Worm (Caenorhabditis elegans) whole organism, L1 larva: Measurements from ENCODE around the gene nas-12.

Source experiments
- C04F5.9 ChIP-seq: sonication (generic microtip); optimal IDR thresholded peaks from 2 replicates; lab custom pipeline; 2016; ENCODE audit warnings: missing genetic modification characterization, missing compliant biosample characterization
- C16A3.4 ChIP-seq: fragments of 150-350 bp; optimal IDR thresholded peaks from 2 replicates; lab custom pipeline; 2014; ENCODE audit warnings: missing biosample characterization, missing genetic modification characterization
- Y116A8C.19 ChIP-seq: sonication (generic microtip); optimal IDR thresholded peaks from 2 replicates; lab custom pipeline; 2016; ENCODE audit warnings: missing compliant biosample characterization, missing genetic modification characterization, borderline replicate concordance
- aly-2 ChIP-seq: fragments of 150-350 bp; optimal IDR thresholded peaks from 2 replicates; lab custom pipeline; 2014; ENCODE audit warnings: missing biosample characterization, missing genetic modification characterization
- ama-1 ChIP-seq: fragments of 150-350 bp; optimal IDR thresholded peaks from 2 replicates; lab custom pipeline; 2014
- ceh-63 ChIP-seq: fragments of 200-800 bp; sonication (Bioruptor generic); optimal IDR thresholded peaks from 2 replicates; lab custom pipeline; 2018; ENCODE audit warnings: mild to moderate bottlenecking, missing genetic modification characterization, missing compliant biosample characterization
- ceh-82 ChIP-seq, 3 experiments: fragments of 150-350 bp in 1 of 3; sonication (generic microtip) in 2 of 3; optimal IDR thresholded peaks; 2 replicates each; lab custom pipeline; 2014 to 2017; ENCODE audit warnings: missing biosample characterization in 3 of 3, missing genetic modification characterization in 3 of 3
- ceh-88 ChIP-seq: fragments of 200-800 bp; sonication (Bioruptor generic); IDR thresholded peaks from 2 replicates; pipeline ENCODE4 v1.3.6; 2022; ENCODE audit warnings: missing genetic modification characterization, missing compliant biosample characterization
- ces-1 ChIP-seq: fragments of 150-350 bp; optimal IDR thresholded peaks from 2 replicates; lab custom pipeline; 2014; ENCODE audit warnings: missing biosample characterization, missing genetic modification reagents, missing genetic modification characterization
- dpl-1 ChIP-seq, 3 experiments: fragments of 150-350 bp in 2 of 3; sonication (generic microtip) in 1 of 3; optimal IDR thresholded peaks; 2 replicates each; lab custom pipeline; 2014 to 2017; ENCODE audit warnings: missing biosample characterization in 3 of 3, missing genetic modification characterization in 3 of 3, missing genetic modification reagents in 3 of 3
- dsc-1 ChIP-seq: sonication (generic microtip); optimal IDR thresholded peaks from 2 replicates; lab custom pipeline; 2016; ENCODE audit warnings: mild to moderate bottlenecking, missing genetic modification characterization, missing compliant biosample characterization
- efl-1 ChIP-seq, 4 experiments: fragments of 150-350 bp; optimal IDR thresholded peaks in 3 of 4; peaks in 1 of 4; 1 replicate in 1 of 4; 2 replicates in 3 of 4; lab custom pipeline; 2014; ENCODE audit warnings: missing biosample characterization in 2 of 4, missing genetic modification characterization in 2 of 4, missing genetic modification reagents in 2 of 4
- efl-3 ChIP-seq: fragments of 200-800 bp; sonication (Bioruptor generic); optimal IDR thresholded peaks from 2 replicates; lab custom pipeline; 2018; ENCODE audit warnings: mild to moderate bottlenecking, missing genetic modification characterization, missing compliant biosample characterization
- elt-2 ChIP-seq: sonication (generic microtip); optimal IDR thresholded peaks from 2 replicates; lab custom pipeline; 2016; ENCODE audit warnings: missing genetic modification characterization, mild to moderate bottlenecking, inconsistent platforms, missing compliant biosample characterization, missing genetic modification reagents
- elt-3 ChIP-seq, 6 experiments: fragments of 150-350 bp in 1 of 6; sonication (generic microtip); optimal IDR thresholded peaks; 2 replicates each; lab custom pipeline; 2017 to 2018; ENCODE audit warnings: missing biosample characterization in 6 of 6, missing genetic modification characterization in 6 of 6, inconsistent platforms in 1 of 6
- ets-5 ChIP-seq: fragments of 200-800 bp; sonication (Bioruptor generic); IDR thresholded peaks from 2 replicates; pipeline ENCODE4 v1.3.6; 2022; ENCODE audit warnings: missing genetic modification characterization, missing compliant biosample characterization
- fkh-4 ChIP-seq: sonication (generic microtip); optimal IDR thresholded peaks from 2 replicates; lab custom pipeline; 2016; ENCODE audit warnings: missing compliant biosample characterization, missing genetic modification characterization, borderline replicate concordance
- fkh-8 ChIP-seq: sonication (generic microtip); optimal IDR thresholded peaks from 2 replicates; lab custom pipeline; 2016; ENCODE audit warnings: mild to moderate bottlenecking, missing genetic modification characterization, missing compliant biosample characterization
- grh-1 ChIP-seq: fragments of 200-800 bp; sonication (Bioruptor generic); IDR thresholded peaks from 2 replicates; pipeline ENCODE4 v1.3.6; 2022; ENCODE audit warnings: missing genetic modification reagents, missing genetic modification characterization, missing compliant biosample characterization
- hlh-17 ChIP-seq: fragments of 200-800 bp; sonication (Bioruptor generic); optimal IDR thresholded peaks from 2 replicates; lab custom pipeline; 2018; ENCODE audit warnings: missing genetic modification characterization, mild to moderate bottlenecking, missing compliant biosample characterization, moderate library complexity, borderline replicate concordance
- hlh-4 ChIP-seq: sonication (generic microtip); optimal IDR thresholded peaks from 2 replicates; lab custom pipeline; 2016; ENCODE audit warnings: mild to moderate bottlenecking, missing genetic modification characterization, missing compliant biosample characterization
- hpl-2 ChIP-seq: fragments of 150-350 bp; optimal IDR thresholded peaks from 2 replicates; lab custom pipeline; 2014; ENCODE audit warnings: missing biosample characterization, missing genetic modification reagents, missing genetic modification characterization
- jun-1 ChIP-seq: fragments of 150-350 bp; optimal IDR thresholded peaks from 2 replicates; lab custom pipeline; 2014; ENCODE audit warnings: missing biosample characterization, missing genetic modification reagents, missing genetic modification characterization
- lin-13 ChIP-seq: fragments of 150-350 bp; optimal IDR thresholded peaks from 2 replicates; lab custom pipeline; 2014; ENCODE audit warnings: missing biosample characterization, missing genetic modification reagents, missing genetic modification characterization
- lin-14 ChIP-seq: fragments of 200-800 bp; sonication (Bioruptor generic); optimal IDR thresholded peaks from 2 replicates; lab custom pipeline; 2018; ENCODE audit warnings: mild to moderate bottlenecking, missing genetic modification characterization, moderate library complexity, missing compliant biosample characterization
- lin-35 ChIP-seq, 2 experiments: fragments of 150-350 bp; optimal IDR thresholded peaks; 2 replicates each; lab custom pipeline; 2014; ENCODE audit warnings: missing biosample characterization in 2 of 2, missing genetic modification characterization in 2 of 2, missing genetic modification reagents in 2 of 2
- lsy-2 ChIP-seq, 2 experiments: fragments of 150-350 bp; optimal IDR thresholded peaks; 2 replicates each; lab custom pipeline; 2014; ENCODE audit warnings: missing biosample characterization in 2 of 2, missing genetic modification characterization in 2 of 2
- mab-9 ChIP-seq: fragments of 200-800 bp; sonication (Bioruptor generic); IDR thresholded peaks from 2 replicates; pipeline ENCODE4 v1.3.6; 2022; ENCODE audit warnings: missing genetic modification reagents, missing genetic modification characterization, missing compliant biosample characterization
- mef-2 ChIP-seq: fragments of 150-350 bp; optimal IDR thresholded peaks from 2 replicates; lab custom pipeline; 2014; ENCODE audit warnings: missing biosample characterization, missing genetic modification characterization
- mep-1 ChIP-seq: fragments of 150-350 bp; optimal IDR thresholded peaks from 2 replicates; lab custom pipeline; 2014; ENCODE audit warnings: missing biosample characterization, missing genetic modification characterization
- nhr-11 ChIP-seq: fragments of 150-350 bp; optimal IDR thresholded peaks from 2 replicates; lab custom pipeline; 2014; ENCODE audit warnings: missing biosample characterization, missing genetic modification characterization
- nhr-19 ChIP-seq: fragments of 200-800 bp; sonication (Bioruptor generic); conservative IDR thresholded peaks from 2 replicates; pipeline ENCODE4 v1.3.6; 2022; ENCODE audit warnings: missing genetic modification characterization, missing compliant biosample characterization
- nhr-71 ChIP-seq: sonication (generic microtip); optimal IDR thresholded peaks from 2 replicates; lab custom pipeline; 2016; ENCODE audit warnings: mild to moderate bottlenecking, missing genetic modification characterization, moderate library complexity, missing compliant biosample characterization
- nhr-76 ChIP-seq: sonication (generic microtip); optimal IDR thresholded peaks from 2 replicates; lab custom pipeline; 2017; ENCODE audit warnings: missing biosample characterization, missing genetic modification characterization
- nhr-77 ChIP-seq: fragments of 150-350 bp; optimal IDR thresholded peaks from 2 replicates; lab custom pipeline; 2014; ENCODE audit warnings: missing biosample characterization, missing genetic modification characterization
- nhr-84 ChIP-seq: sonication (generic microtip); optimal IDR thresholded peaks from 2 replicates; lab custom pipeline; 2017; ENCODE audit warnings: missing biosample characterization, missing genetic modification characterization
- nhr-85 ChIP-seq: sonication (generic microtip); peaks from one replicate; lab custom pipeline; 2016; ENCODE audit warnings: missing genetic modification characterization, inconsistent platforms, missing compliant biosample characterization
- pag-3 ChIP-seq: sonication (generic microtip); optimal IDR thresholded peaks from 2 replicates; lab custom pipeline; 2017; ENCODE audit warnings: missing genetic modification characterization, mild to moderate bottlenecking, missing compliant biosample characterization, antibody characterized with exemption, borderline replicate concordance; ENCODE audit not compliant: insufficient read depth
- pax-3 ChIP-seq: fragments of 200-800 bp; sonication (Bioruptor generic); optimal IDR thresholded peaks from 2 replicates; lab custom pipeline; 2018; ENCODE audit warnings: mild to moderate bottlenecking, missing genetic modification characterization, moderate library complexity, missing compliant biosample characterization
- pqm-1 ChIP-seq: sonication (generic microtip); optimal IDR thresholded peaks from 3 replicates; lab custom pipeline; 2017; ENCODE audit warnings: missing biosample characterization, missing genetic modification characterization
- sptf-1 ChIP-seq: fragments of 150-350 bp; optimal IDR thresholded peaks from 2 replicates; lab custom pipeline; 2014; ENCODE audit warnings: missing biosample characterization, missing genetic modification characterization
- tbx-2 ChIP-seq: sonication (generic microtip); optimal IDR thresholded peaks from 2 replicates; lab custom pipeline; 2016; ENCODE audit warnings: missing genetic modification characterization, missing compliant biosample characterization
- unc-30 ChIP-seq: sonication (generic microtip); optimal IDR thresholded peaks from 2 replicates; lab custom pipeline; 2017; ENCODE audit warnings: missing biosample characterization, missing genetic modification characterization
- unc-86 ChIP-seq: sonication (generic microtip); optimal IDR thresholded peaks from 2 replicates; lab custom pipeline; 2016; ENCODE audit warnings: missing genetic modification characterization, missing compliant biosample characterization
- unc-98 ChIP-seq: fragments of 200-800 bp; sonication (Bioruptor generic); IDR thresholded peaks from 2 replicates; pipeline ENCODE4 v1.3.6; 2022; ENCODE audit warnings: missing genetic modification characterization, missing compliant biosample characterization
- xbp-1 ChIP-seq: sonication (generic microtip); optimal IDR thresholded peaks from 2 replicates; lab custom pipeline; 2016; ENCODE audit warnings: missing genetic modification characterization, missing compliant biosample characterization
- zip-4 ChIP-seq: fragments of 200-800 bp; sonication (Bioruptor generic); optimal IDR thresholded peaks from 2 replicates; lab custom pipeline; 2018; ENCODE audit warnings: mild to moderate bottlenecking, missing genetic modification characterization, moderate library complexity, missing compliant biosample characterization

The nas-12 gene

ce11 chrIV:10250577-10251075 lies 26.8 kb downstream of the nas-12 start, which contains the start of gene daf-14 (continued):
- TF ChIP-seq nhr-19 (peak; percentile 49), mep-1 (tag; lab: Kevin White, UChicago) (peak; percentile 22), hlh-4 (tag; lab: Kevin White, UChicago) (no peak)

ce11 chrIV:10251261-10251660 lies 27.4 kb downstream of the nas-12 start:
- peak; percentile 50 for TF ChIP-seq nhr-85 (tag; lab: Kevin White, UChicago)
- peak; percentile 85 for TF ChIP-seq nhr-71 (tag; lab: Kevin White, UChicago)
- TF ChIP-seq lin-14 (GFP tag; lab: Kevin White, UChicago), result peak; percentile 65
- TF ChIP-seq elt-3 (tag; optimal IDR thresholded peaks at IDR 0.05; lab: Kevin White, UChicago), result peak in 2 of 6 experiments; percentile 76 to 78
- TF ChIP-seq ceh-88 (GFP tag; lab: Robert Waterston, UW), result no peak

- TF ChIP-seq C16A3.4 (tag; lab: Kevin White, UChicago) (no peak), nhr-11 (tag; lab: Kevin White, UChicago) (no peak), pag-3 (tag; lab: Kevin White, UChicago) (no peak), jun-1 (tag; lab: Kevin White, UChicago) (no peak), ets-5 (GFP tag; lab: Robert Waterston, UW) (no peak), sptf-1 (no peak), pax-3 (tag; lab: Kevin White, UChicago) (no peak), nhr-85 (tag; lab: Kevin White, UChicago) (no peak), ceh-82 (tag; optimal IDR thresholded peaks at IDR 0.05; lab: Kevin White, UChicago) (no peak), grh-1 (no peak), ama-1 (no peak), xbp-1 (tag; lab: Kevin White, UChicago) (no peak), zip-4 (GFP tag; lab: Kevin White, UChicago) (no peak), fkh-4 (tag; lab: Kevin White, UChicago) (no peak), elt-2 (tag; lab: Kevin White, UChicago) (no peak), Y116A8C.19 (no peak), hpl-2 (GFP tag; lab: Kevin White, UChicago) (no peak), pqm-1 (no peak)
- TF ChIP-seq, all 84 proteins: peak for 0
Measured at ce11 chrIV:10251764-10252163, 27.9 kb downstream of the nas-12 start.

ce11 chrIV:10252350-10252792 lies 28.5 kb downstream of the nas-12 start:
- TF ChIP-seq lin-14 (GFP tag; lab: Kevin White, UChicago) (peak; percentile 100), hlh-17 (no peak), unc-30 (tag; lab: Kevin White, UChicago) (no peak), C04F5.9 (tag; lab: Kevin White, UChicago) (no peak), dpl-1 (GFP tag; optimal IDR thresholded peaks at IDR 0.05; lab: Kevin White, UChicago) (peak; percentile 37 to 59 (median 58)), lsy-2 (tag; optimal IDR thresholded peaks at IDR 0.05; lab: Kevin White, UChicago) (peak; percentile 88 to 90), nhr-84 (no peak), efl-1 (optimal IDR thresholded peaks at IDR 0.05; lab: Kevin White, UChicago) (peak; percentile 77 to 84), efl-1 (GFP tag; optimal IDR thresholded peaks at IDR 0.05 in 1 of 2; lab: Kevin White, UChicago) (peak; percentile 60 to 95), dsc-1 (peak; percentile 97), mab-9 (GFP tag; lab: Robert Waterston, UW) (no peak), ceh-63 (GFP tag; lab: Kevin White, UChicago) (no peak), aly-2 (tag; lab: Kevin White, UChicago) (peak; percentile 73), ces-1 (no peak), zip-4 (GFP tag; lab: Kevin White, UChicago) (peak; percentile 55), mef-2 (tag; lab: Kevin White, UChicago) (peak; percentile 70), elt-3 (tag; optimal IDR thresholded peaks at IDR 0.05; lab: Kevin White, UChicago) (peak in 1 of 6 experiments; percentile 60), tbx-2 (peak; percentile 95), efl-3 (no peak), unc-86 (tag; lab: Kevin White, UChicago) (peak; percentile 97), nhr-76 (tag; lab: Kevin White, UChicago) (no peak), fkh-8 (tag; lab: Kevin White, UChicago) (peak; percentile 98), unc-98 (GFP tag; lab: Robert Waterston, UW) (peak; percentile 48; the same call in 1 of the 2 replicates), lin-13 (GFP tag; lab: Kevin White, UChicago) (peak; percentile 87), nhr-19 (peak; percentile 91), nhr-77 (tag; lab: Kevin White, UChicago) (peak; percentile 82), lin-35 (GFP tag; optimal IDR thresholded peaks at IDR 0.05; lab: Kevin White, UChicago) (peak; percentile 76 to 77)
